Worm (Caenorhabditis elegans): ENCODE results near the gene arl-5.

DNA sequence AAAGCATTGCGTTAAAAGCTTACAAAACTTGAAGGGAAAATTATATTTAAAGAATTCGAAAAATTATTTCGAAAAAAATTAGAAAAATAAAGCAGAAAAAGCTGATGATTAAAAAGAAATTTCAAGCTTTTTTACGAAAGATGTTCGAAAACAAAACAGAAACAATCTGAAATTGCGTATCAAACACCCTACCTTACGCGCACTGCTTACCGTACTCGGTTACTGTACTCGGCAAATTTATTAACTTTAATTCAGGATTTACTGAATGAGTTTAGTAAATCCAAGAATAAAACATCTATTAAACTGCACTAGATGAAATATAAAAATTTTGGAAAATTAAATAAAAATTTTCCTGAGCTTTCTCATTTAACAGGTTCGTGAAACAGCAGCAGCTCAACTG, 39.4 kb downstream of the arl-5 start:
- TF ChIP-seq nhr-76 (tag; optimal IDR thresholded peaks at IDR 0.05) (no peak), nhr-11 (tag; optimal IDR thresholded peaks at IDR 0.05) (no peak), snpc-4 (tag; optimal IDR thresholded peaks at IDR 0.05) (no peak)
